Fruit fly (Drosophila melanogaster): Measurements from ENCODE around the gene Edem1.

- TF ChIP-seq psq (optimal IDR thresholded peaks at IDR 0.05) (no peak), CG8478 (optimal IDR thresholded peaks at IDR 0.05) (no peak), Dll (optimal IDR thresholded peaks at IDR 0.05) (peak; percentile 34), pan (optimal IDR thresholded peaks at IDR 0.05) (no peak), usp (GFP tag; optimal IDR thresholded peaks at IDR 0.05) (no peak), EcR (GFP tag; optimal IDR thresholded peaks at IDR 0.05) (no peak)
Measured at dm6 chrX:1899445-1900085, 9.1 kb downstream of the Edem1 start.

All from whole organism.